Fruit fly (Drosophila melanogaster): ENCODE measurements around the gene gnu.

The gnu gene

DNA sequence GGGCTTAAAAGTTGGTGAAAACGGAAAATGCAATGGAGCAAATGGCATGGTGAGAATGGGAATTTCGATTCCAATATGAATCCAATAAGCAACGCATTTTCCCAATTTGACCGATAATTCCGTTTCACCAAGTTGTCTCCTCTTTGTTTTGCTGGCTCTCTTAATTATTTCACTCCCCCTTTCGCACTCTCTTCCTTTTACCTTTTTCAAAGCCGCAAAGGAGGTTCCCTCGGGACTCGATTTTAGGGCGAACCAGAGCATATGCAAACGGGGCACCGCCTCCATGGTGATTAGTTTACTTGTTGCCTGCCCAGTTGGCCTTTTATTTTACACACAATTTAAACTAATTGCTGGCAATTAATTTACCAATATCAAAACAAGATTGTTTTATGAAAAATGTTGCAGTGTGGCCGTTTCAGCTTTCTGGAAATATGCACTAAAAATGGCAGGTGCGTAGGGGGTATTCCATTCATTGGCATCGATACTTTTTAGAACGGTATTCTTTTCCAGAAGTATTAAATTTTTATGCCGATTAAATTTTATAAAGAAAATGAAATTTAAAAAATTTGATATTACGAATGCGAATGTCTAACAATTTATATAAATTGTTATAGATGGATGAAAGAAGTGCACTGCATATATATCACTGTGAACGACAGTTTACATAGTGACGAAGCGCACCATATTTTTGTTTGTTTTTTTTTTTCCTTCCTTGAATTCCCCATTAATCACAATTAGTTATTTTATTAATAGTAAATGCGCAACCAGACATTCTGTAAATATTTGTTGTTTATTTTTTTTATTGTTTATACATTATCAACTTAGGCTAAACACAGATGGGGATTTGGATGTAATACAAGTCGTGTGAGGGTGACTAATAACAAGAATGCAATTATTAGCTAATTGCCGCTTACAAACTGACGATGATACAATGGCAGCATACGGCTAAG, 27.2 kb downstream of the gnu start, which contains the start of gene mop (continued):
- TF ChIP-seq wek (GFP tag; optimal IDR thresholded peaks at IDR 0.05), result peak; percentile 92
- TF ChIP-seq CG32532 (GFP tag; IDR thresholded peaks at IDR 0.05), result peak; percentile 80
- TF ChIP-seq gcm (GFP tag; optimal IDR thresholded peaks at IDR 0.05), result no peak
- TF ChIP-seq Ptx1 (GFP tag; IDR thresholded peaks at IDR 0.05), result peak; percentile 53
- no peak for TF ChIP-seq CG34376 (GFP tag; optimal IDR thresholded peaks at IDR 0.05)
- no peak for TF ChIP-seq CG34224 (GFP tag; IDR thresholded peaks at IDR 0.05; ENCODE audit: partially characterized antibody)
- no peak for TF ChIP-seq z (GFP tag; IDR thresholded peaks at IDR 0.05)
- no peak for TF ChIP-seq CG31441 (GFP tag; IDR thresholded peaks at IDR 0.05)
- TF ChIP-seq CG8281 (tag; optimal IDR thresholded peaks at IDR 0.05), result no peak
- TF ChIP-seq oc (tag; optimal IDR thresholded peaks at IDR 0.05), result no peak
- peak; percentile 48; the same call in 1 of the 2 replicates for TF ChIP-seq sob (GFP tag; IDR thresholded peaks at IDR 0.05)
- TF ChIP-seq CG8765 (GFP tag; IDR thresholded peaks at IDR 0.05), result no peak
- TF ChIP-seq fru (optimal IDR thresholded peaks at IDR 0.05), result no peak
- no peak for TF ChIP-seq ro (GFP tag; IDR thresholded peaks at IDR 0.05)
- TF ChIP-seq abd-A (tag; optimal IDR thresholded peaks at IDR 0.05), result no peak
- TF ChIP-seq luna (GFP tag; optimal IDR thresholded peaks at IDR 0.05), result no peak
- TF ChIP-seq CG6813 (GFP tag; optimal IDR thresholded peaks at IDR 0.05), result no peak
- TF ChIP-seq slbo (GFP tag; IDR thresholded peaks at IDR 0.05), result peak; percentile 63
- no peak for TF ChIP-seq p53 (GFP tag; optimal IDR thresholded peaks at IDR 0.05)
- TF ChIP-seq NfI (GFP tag; optimal IDR thresholded peaks at IDR 0.05), result no peak
- peak; percentile 63 for TF ChIP-seq CG9797 (GFP tag; optimal IDR thresholded peaks at IDR 0.05)
- no peak; the same call in 1 of the 2 replicates for TF ChIP-seq CG10366 (GFP tag; IDR thresholded peaks at IDR 0.05)
- 0 out of 2 replicates have a peak, but pooled peaks have one; percentile 32 for TF ChIP-seq danr (GFP tag; IDR thresholded peaks at IDR 0.05)
- TF ChIP-seq CG12071 (GFP tag; optimal IDR thresholded peaks at IDR 0.05), result no peak
- TF ChIP-seq CG31224 (GFP tag; IDR thresholded peaks at IDR 0.05), result peak; percentile 27; the same call in 1 of the 2 replicates
- peak; percentile 41 for TF ChIP-seq E2f1 (GFP tag; IDR thresholded peaks at IDR 0.05)
- TF ChIP-seq CG1792 (GFP tag; optimal IDR thresholded peaks at IDR 0.05), result no peak
- TF ChIP-seq HHEX (GFP tag; optimal IDR thresholded peaks at IDR 0.05), result no peak
- TF ChIP-seq CG42726 (GFP tag; IDR thresholded peaks at IDR 0.05; ENCODE audit: partially characterized antibody), result no peak
- no peak for TF ChIP-seq gsb (GFP tag; IDR thresholded peaks at IDR 0.05)
- peak; percentile 73 for TF ChIP-seq CG13287 (GFP tag; IDR thresholded peaks at IDR 0.05; ENCODE audit: partially characterized antibody)
- no peak for TF ChIP-seq sens-2 (GFP tag; IDR thresholded peaks at IDR 0.05)
- no peak for TF ChIP-seq zfh2 (GFP tag; optimal IDR thresholded peaks at IDR 0.05)
- no peak for TF ChIP-seq B-H2 (GFP tag; optimal IDR thresholded peaks at IDR 0.05)
- no peak for TF ChIP-seq eyg (GFP tag; optimal IDR thresholded peaks at IDR 0.05)
- no peak for TF ChIP-seq sima (GFP tag; optimal IDR thresholded peaks at IDR 0.05)
- TF ChIP-seq CG2116 (GFP tag; optimal IDR thresholded peaks at IDR 0.05), result peak; percentile 29
- no peak for TF ChIP-seq CG12769 (tag; optimal IDR thresholded peaks at IDR 0.05)
- TF ChIP-seq HLH54F (GFP tag; optimal IDR thresholded peaks at IDR 0.05), result no peak
- no peak for TF ChIP-seq Lpt (GFP tag; optimal IDR thresholded peaks at IDR 0.05)
- TF ChIP-seq CG9817 (tag; optimal IDR thresholded peaks at IDR 0.05), result peak; percentile 2
- TF ChIP-seq ranshi (GFP tag; IDR thresholded peaks at IDR 0.05), result peak; percentile 35; the same call in 1 of the 2 replicates
- peak; percentile 14 for TF ChIP-seq trem (tag; optimal IDR thresholded peaks at IDR 0.05)
- TF ChIP-seq psq (GFP tag; optimal IDR thresholded peaks at IDR 0.05), result no peak
- TF ChIP-seq slp2 (GFP tag; optimal IDR thresholded peaks at IDR 0.05), result no peak
- no peak for TF ChIP-seq Dfd (GFP tag; optimal IDR thresholded peaks at IDR 0.05)
- no peak for TF ChIP-seq CG18262 (tag; optimal IDR thresholded peaks at IDR 0.05)
- TF ChIP-seq Sox100B (GFP tag; optimal IDR thresholded peaks at IDR 0.05), result no peak
- TF ChIP-seq CG6175 (GFP tag; IDR thresholded peaks at IDR 0.05), result no peak
- no peak for TF ChIP-seq CG5245 (GFP tag; optimal IDR thresholded peaks at IDR 0.05)

Data from whole organism, embryonic.